Fruit fly (Drosophila melanogaster): ENCODE results near the gene Hel89B.
A peak's percentile ranks its signal among the peaks of the same experiment; 100 is the strongest.

The Hel89B gene

DNA sequence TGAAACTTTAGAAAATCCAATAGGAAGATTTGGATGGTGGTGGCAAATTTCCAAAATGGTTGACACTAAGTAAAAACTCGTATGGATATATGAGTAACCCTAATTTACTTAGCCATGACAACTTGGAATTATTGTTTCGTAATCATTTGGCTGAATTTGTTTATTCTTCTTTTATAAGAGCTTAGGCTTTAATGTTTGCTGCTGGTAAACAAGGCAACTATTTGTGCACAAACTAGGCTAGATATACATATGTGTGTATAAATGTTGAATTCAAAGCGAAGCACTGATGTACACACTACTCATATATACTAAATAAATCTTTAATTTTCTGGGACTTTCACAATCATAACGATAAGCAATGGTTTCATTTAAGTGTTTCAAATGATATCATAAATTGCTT, 32.8 kb downstream of the Hel89B start (continued):
- TF ChIP-seq CG10209 (GFP tag; optimal IDR thresholded peaks at IDR 0.05), result peak; percentile 23
- TF ChIP-seq her (GFP tag; optimal IDR thresholded peaks at IDR 0.05), result no peak
- no peak for TF ChIP-seq CG5953 (GFP tag; IDR thresholded peaks at IDR 0.05)
- no peak for TF ChIP-seq CG11696 (GFP tag; IDR thresholded peaks at IDR 0.05)
- TF ChIP-seq Hmr (GFP tag; optimal IDR thresholded peaks at IDR 0.05), result peak; percentile 54
- no peak for TF ChIP-seq CG13894 (tag; optimal IDR thresholded peaks at IDR 0.05)
- TF ChIP-seq nerfin-2 (GFP tag; IDR thresholded peaks at IDR 0.05; ENCODE audit: partially characterized antibody), result no peak
- no peak for TF ChIP-seq cad (GFP tag; optimal IDR thresholded peaks at IDR 0.05)
- TF ChIP-seq CG5245 (GFP tag; optimal IDR thresholded peaks at IDR 0.05), result no peak
- TF ChIP-seq az2 (GFP tag; optimal IDR thresholded peaks at IDR 0.05), result no peak
- TF ChIP-seq wek (GFP tag; optimal IDR thresholded peaks at IDR 0.05), result peak; percentile 82
- TF ChIP-seq z (GFP tag; IDR thresholded peaks at IDR 0.05), result no peak
- TF ChIP-seq sima (GFP tag; optimal IDR thresholded peaks at IDR 0.05), result no peak
- TF ChIP-seq HLH3B (GFP tag; IDR thresholded peaks at IDR 0.05), result no peak
- TF ChIP-seq gsb-n (tag; optimal IDR thresholded peaks at IDR 0.05), result peak; percentile 48
- no peak for TF ChIP-seq Dref (GFP tag; IDR thresholded peaks at IDR 0.05)
- TF ChIP-seq kay (GFP tag; optimal IDR thresholded peaks at IDR 0.05), result no peak
- TF ChIP-seq CG1603 (tag; optimal IDR thresholded peaks at IDR 0.05), result peak; percentile 52
- no peak for TF ChIP-seq tll (GFP tag; optimal IDR thresholded peaks at IDR 0.05)
- TF ChIP-seq CG12391 (tag; optimal IDR thresholded peaks at IDR 0.05), result peak; percentile 29
- no peak for TF ChIP-seq Atf-2 (GFP tag; optimal IDR thresholded peaks at IDR 0.05)
- TF ChIP-seq run (tag; optimal IDR thresholded peaks at IDR 0.05), result no peak
- no peak for TF ChIP-seq Adf1 (GFP tag; IDR thresholded peaks at IDR 0.05)
- TF ChIP-seq sna (GFP tag; IDR thresholded peaks at IDR 0.05; ENCODE audit: partially characterized antibody), result no peak
- TF ChIP-seq vnd (GFP tag; IDR thresholded peaks at IDR 0.05; ENCODE audit: partially characterized antibody), result no peak
- no peak for TF ChIP-seq HLH4C (GFP tag; IDR thresholded peaks at IDR 0.05; ENCODE audit: partially characterized antibody)
- TF ChIP-seq btn (GFP tag; optimal IDR thresholded peaks at IDR 0.05), result no peak
- TF ChIP-seq Sin3A (optimal IDR thresholded peaks at IDR 0.05), result no peak
- peak; percentile 4 for TF ChIP-seq CG18476 (GFP tag; optimal IDR thresholded peaks at IDR 0.05)
- peak; percentile 36 for TF ChIP-seq CoRest (tag; optimal IDR thresholded peaks at IDR 0.05)
- TF ChIP-seq CTCF (GFP tag; optimal IDR thresholded peaks at IDR 0.05), result no peak
- no peak for TF ChIP-seq CG7786 (GFP tag; optimal IDR thresholded peaks at IDR 0.05)
- TF ChIP-seq CG14710 (tag; optimal IDR thresholded peaks at IDR 0.05), result peak; percentile 41
- TF ChIP-seq CG16779 (GFP tag; IDR thresholded peaks at IDR 0.05), result no peak
- no peak for TF ChIP-seq CG8944 (GFP tag; optimal IDR thresholded peaks at IDR 0.05)
- peak; percentile 75 for TF ChIP-seq MTF-1 (GFP tag; optimal IDR thresholded peaks at IDR 0.05; ENCODE audit: borderline replicate concordance)
- TF ChIP-seq chif (GFP tag; optimal IDR thresholded peaks at IDR 0.05), result no peak
- TF ChIP-seq CG15601 (tag; optimal IDR thresholded peaks at IDR 0.05), result peak; percentile 75
- TF ChIP-seq Trl (optimal IDR thresholded peaks at IDR 0.05), result no peak
- TF ChIP-seq Trl (GFP tag; optimal IDR thresholded peaks at IDR 0.05), result peak; percentile 20
- TF ChIP-seq repo (GFP tag; optimal IDR thresholded peaks at IDR 0.05), result no peak
- TF ChIP-seq CG7372 (GFP tag; IDR thresholded peaks at IDR 0.05), result no peak
- peak; percentile 7 for TF ChIP-seq CG10462 (GFP tag; optimal IDR thresholded peaks at IDR 0.05)
- TF ChIP-seq sug (tag; optimal IDR thresholded peaks at IDR 0.05), result no peak
- TF ChIP-seq CG30431 (GFP tag; optimal IDR thresholded peaks at IDR 0.05), result no peak
- TF ChIP-seq Ptx1 (GFP tag; IDR thresholded peaks at IDR 0.05), result no peak
- no peak for TF ChIP-seq ind (GFP tag; optimal IDR thresholded peaks at IDR 0.05)
- no peak for TF ChIP-seq amos (GFP tag; IDR thresholded peaks at IDR 0.05; ENCODE audit: partially characterized antibody)
- TF ChIP-seq Hr39 (optimal IDR thresholded peaks at IDR 0.05), result no peak
- no peak for TF ChIP-seq cato (GFP tag; optimal IDR thresholded peaks at IDR 0.05; ENCODE audit: borderline replicate concordance)
- no peak for TF ChIP-seq CG6689 (GFP tag; IDR thresholded peaks at IDR 0.05)
- TF ChIP-seq Sox102F (GFP tag; optimal IDR thresholded peaks at IDR 0.05), result peak; percentile 60
- no peak for TF ChIP-seq ato (GFP tag; IDR thresholded peaks at IDR 0.05; ENCODE audit: partially characterized antibody)
